Worm (Caenorhabditis elegans) whole organism, young adult: ENCODE measurements around the gene ZK945.8.
A peak's percentile ranks its signal among the peaks of the same experiment; 100 is the strongest.

ENCODE experiments used
- B0019.2 ChIP-seq: fragments of 200-800 bp; sonication (Bioruptor generic); conservative IDR thresholded peaks from 2 replicates; pipeline ENCODE4 v1.3.6; 2022; ENCODE audit warnings: missing genetic modification reagents, missing genetic modification characterization, missing compliant biosample characterization
- B0336.3 ChIP-seq: fragments of 200-800 bp; sonication (Bioruptor generic); IDR thresholded peaks from 2 replicates; pipeline ENCODE4 v1.3.6; 2022; ENCODE audit warnings: missing genetic modification characterization, missing compliant biosample characterization
- C06A6.2 ChIP-seq: fragments of 200-800 bp; sonication (Bioruptor generic); conservative IDR thresholded peaks from 2 replicates; pipeline ENCODE4 v1.3.6; 2022; ENCODE audit warnings: missing genetic modification characterization, missing compliant biosample characterization
- F39B2.1 ChIP-seq: fragments of 200-800 bp; sonication (Bioruptor generic); IDR thresholded peaks from 2 replicates; pipeline ENCODE4 v1.3.6; 2022; ENCODE audit warnings: missing genetic modification reagents, missing genetic modification characterization, missing compliant biosample characterization
- F57A8.1 ChIP-seq: fragments of 200-800 bp; sonication (Bioruptor generic); optimal IDR thresholded peaks from 2 replicates; lab custom pipeline; 2018; ENCODE audit warnings: mild to moderate bottlenecking, missing genetic modification characterization, moderate library complexity, missing compliant biosample characterization
- K12H6.12 ChIP-seq: fragments of 200-800 bp; sonication (Bioruptor generic); optimal IDR thresholded peaks from 2 replicates; lab custom pipeline; 2018; ENCODE audit warnings: mild to moderate bottlenecking, missing genetic modification characterization, missing compliant biosample characterization
- Y53F4B.3 ChIP-seq: fragments of 200-800 bp; sonication (Bioruptor generic); IDR thresholded peaks from 2 replicates; pipeline ENCODE4 v1.3.6; 2022; ENCODE audit warnings: missing genetic modification reagents, missing genetic modification characterization, missing compliant biosample characterization
- akir-1 ChIP-seq: fragments of 200-800 bp; sonication (Bioruptor generic); optimal IDR thresholded peaks from 2 replicates; lab custom pipeline; 2018; ENCODE audit warnings: mild to moderate bottlenecking, missing genetic modification characterization, moderate library complexity, missing compliant biosample characterization
- atf-7 ChIP-seq: sonication (generic microtip); optimal IDR thresholded peaks from 2 replicates; lab custom pipeline; 2017; ENCODE audit warnings: mild to moderate bottlenecking, missing genetic modification characterization, missing compliant biosample characterization
- cebp-1 ChIP-seq, 2 experiments: fragments of 200-800 bp in 1 of 2; sonication (Bioruptor generic) in 1 of 2; sonication (generic microtip) in 1 of 2; IDR thresholded peaks in 1 of 2; optimal IDR thresholded peaks in 1 of 2; 2 replicates each; pipeline versions ENCODE4 v1.3.6 to Lab custom; 2017 to 2022; ENCODE audit warnings: missing compliant biosample characterization in 2 of 2, missing genetic modification characterization in 2 of 2, mild to moderate bottlenecking in 1 of 2, missing genetic modification reagents in 1 of 2, moderate library complexity in 1 of 2
- ceh-100 ChIP-seq: fragments of 200-800 bp; sonication (Bioruptor generic); IDR thresholded peaks from 2 replicates; pipeline ENCODE4 v1.3.6; 2022; ENCODE audit warnings: missing genetic modification reagents, missing genetic modification characterization, missing compliant biosample characterization
- chd-7 ChIP-seq: sonication (generic microtip); optimal IDR thresholded peaks from 2 replicates; lab custom pipeline; 2016; ENCODE audit warnings: mild to moderate bottlenecking, missing genetic modification characterization, moderate library complexity, missing compliant biosample characterization
- dox-1 ChIP-seq: fragments of 200-800 bp; sonication (Bioruptor generic); IDR thresholded peaks from 2 replicates; pipeline ENCODE4 v1.3.6; 2022; ENCODE audit warnings: missing genetic modification reagents, missing genetic modification characterization, missing compliant biosample characterization
- ets-4 ChIP-seq: fragments of 200-800 bp; sonication (Bioruptor generic); optimal IDR thresholded peaks from 2 replicates; lab custom pipeline; 2018; ENCODE audit warnings: mild to moderate bottlenecking, missing genetic modification characterization, missing compliant biosample characterization
- gei-17 ChIP-seq: fragments of 200-800 bp; sonication (Bioruptor generic); optimal IDR thresholded peaks from 2 replicates; lab custom pipeline; 2018; ENCODE audit warnings: mild to moderate bottlenecking, missing genetic modification characterization, missing compliant biosample characterization
- hlh-26 ChIP-seq: fragments of 200-800 bp; sonication (Bioruptor generic); conservative IDR thresholded peaks from 2 replicates; pipeline ENCODE4 v1.3.6; 2022; ENCODE audit warnings: missing genetic modification reagents, missing genetic modification characterization, missing compliant biosample characterization
- hsf-1 ChIP-seq: fragments of 200-800 bp; sonication (Bioruptor generic); IDR thresholded peaks from 2 replicates; pipeline ENCODE4 v1.3.6; 2022; ENCODE audit warnings: missing genetic modification reagents, missing genetic modification characterization, missing compliant biosample characterization
- lin-35 ChIP-seq, 3 experiments: fragments of 150-350 bp in 2 of 3; sonication (generic microtip) in 1 of 3; optimal IDR thresholded peaks; 2 replicates each; lab custom pipeline; 2014 to 2018; ENCODE audit warnings: missing biosample characterization in 3 of 3, missing genetic modification characterization in 3 of 3, missing genetic modification reagents in 3 of 3
- lsy-27 ChIP-seq: sonication (generic microtip); optimal IDR thresholded peaks from 2 replicates; lab custom pipeline; 2017; ENCODE audit warnings: missing genetic modification characterization, mild to moderate bottlenecking, missing compliant biosample characterization, antibody characterized with exemption, missing genotype, borderline replicate concordance; ENCODE audit not compliant: insufficient read depth
- madf-3 ChIP-seq: fragments of 200-800 bp; sonication (Bioruptor generic); IDR thresholded peaks from 2 replicates; pipeline ENCODE4 v1.3.6; 2022; ENCODE audit warnings: missing genetic modification reagents, missing genetic modification characterization, missing compliant biosample characterization
- madf-6 ChIP-seq: fragments of 200-800 bp; sonication (Bioruptor generic); IDR thresholded peaks from 2 replicates; pipeline ENCODE4 v1.3.6; 2022; ENCODE audit warnings: missing genetic modification reagents, missing genetic modification characterization, missing compliant biosample characterization
- mes-4 ChIP-seq: sonication (generic microtip); optimal IDR thresholded peaks from 2 replicates; lab custom pipeline; 2016; ENCODE audit warnings: missing genotype, missing genetic modification characterization, missing compliant biosample characterization
- nfya-2 ChIP-seq: fragments of 200-800 bp; sonication (Bioruptor generic); IDR thresholded peaks from 2 replicates; pipeline ENCODE4 v1.3.6; 2022; ENCODE audit warnings: missing genetic modification reagents, missing genetic modification characterization, missing compliant biosample characterization
- nhr-120 ChIP-seq: fragments of 200-800 bp; sonication (Bioruptor generic); IDR thresholded peaks from 2 replicates; pipeline ENCODE4 v1.3.6; 2022; ENCODE audit warnings: missing genetic modification characterization, missing compliant biosample characterization
- nhr-179 ChIP-seq: sonication (generic microtip); optimal IDR thresholded peaks from 2 replicates; lab custom pipeline; 2016; ENCODE audit warnings: mild to moderate bottlenecking, missing genetic modification characterization, missing compliant biosample characterization
- rcor-1 ChIP-seq: fragments of 200-800 bp; sonication (Bioruptor generic); IDR thresholded peaks from 2 replicates; pipeline ENCODE4 v1.3.6; 2022; ENCODE audit warnings: missing genetic modification reagents, missing genetic modification characterization, missing compliant biosample characterization
- snpc-3.4 ChIP-seq: sonication (generic microtip); optimal IDR thresholded peaks from 2 replicates; lab custom pipeline; 2017; ENCODE audit warnings: missing genetic modification characterization, mild to moderate bottlenecking, missing compliant biosample characterization, antibody characterized with exemption, moderate library complexity, missing genotype, missing genetic modification reagents
- tbp1 ChIP-seq: fragments of 200-800 bp; sonication (Bioruptor generic); optimal IDR thresholded peaks from 2 replicates; lab custom pipeline; 2018; ENCODE audit warnings: mild to moderate bottlenecking, missing genetic modification characterization, missing compliant biosample characterization
- xnd-1 ChIP-seq: sonication (generic microtip); optimal IDR thresholded peaks from 2 replicates; lab custom pipeline; 2016; ENCODE audit warnings: missing genotype, missing genetic modification reagents, missing genetic modification characterization, missing compliant biosample characterization
- zfh-2 ChIP-seq: fragments of 200-800 bp; sonication (Bioruptor generic); conservative IDR thresholded peaks from 2 replicates; pipeline ENCODE4 v1.3.6; 2022; ENCODE audit warnings: missing genetic modification reagents, missing genetic modification characterization, missing compliant biosample characterization
- zim-3 ChIP-seq: sonication (generic microtip); optimal IDR thresholded peaks from 2 replicates; lab custom pipeline; 2017; ENCODE audit warnings: mild to moderate bottlenecking, missing genetic modification characterization, moderate library complexity, missing compliant biosample characterization
- ztf-6 ChIP-seq: fragments of 200-800 bp; sonication (Bioruptor generic); IDR thresholded peaks from 2 replicates; pipeline ENCODE4 v1.3.6; 2022; ENCODE audit warnings: missing genetic modification reagents, missing genetic modification characterization, missing compliant biosample characterization

ZK945.8 gene

DNA sequence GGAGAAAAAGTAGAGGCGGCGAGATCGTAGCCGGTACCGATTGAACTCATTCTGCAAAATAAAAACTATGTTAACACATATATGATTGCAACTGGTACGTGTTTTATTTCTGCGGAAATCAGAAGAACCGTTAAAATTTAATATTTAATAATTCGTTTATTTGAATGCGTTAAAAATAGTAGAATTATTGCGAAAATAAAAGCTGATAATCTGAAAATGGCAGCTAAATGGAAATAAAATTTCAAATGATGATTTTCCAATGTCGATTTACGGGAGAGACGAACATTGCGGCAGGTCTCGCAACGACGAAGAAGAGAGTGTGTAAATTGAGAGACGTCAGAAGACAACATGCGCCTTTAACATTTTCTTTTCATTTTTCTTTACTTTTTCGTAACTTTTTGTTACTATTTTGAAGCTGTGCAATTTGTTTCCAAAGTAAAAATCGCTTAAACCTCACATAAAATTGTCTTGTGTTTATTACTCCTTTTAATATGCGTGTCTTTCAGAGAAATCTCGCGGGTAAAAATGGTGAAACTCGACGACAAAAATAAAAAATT lies 8.6 kb upstream of the ZK945.8 start, which contains the start of the genes pas-7 and puf-12 (continued):
- TF ChIP-seq xnd-1 (no peak), nhr-179 (tag; lab: Kevin White, UChicago) (no peak), madf-6 (GFP tag; lab: Robert Waterston, UW) (peak; percentile 19; the same call in 1 of the 2 replicates), lin-35 (GFP tag; optimal IDR thresholded peaks at IDR 0.05; lab: Kevin White, UChicago) (no peak), gei-17 (GFP tag; lab: Kevin White, UChicago) (no peak), ceh-100 (no peak), cebp-1 (GFP tag; IDR thresholded peaks at IDR 0.05; lab: Robert Waterston, UW) (no peak), cebp-1 (tag; optimal IDR thresholded peaks at IDR 0.05; lab: Kevin White, UChicago) (no peak), rcor-1 (GFP tag; lab: Robert Waterston, UW) (no peak), K12H6.12 (tag; lab: Kevin White, UChicago) (no peak), lsy-27 (tag; lab: Kevin White, UChicago) (no peak), mes-4 (tag; lab: Kevin White, UChicago) (no peak), F39B2.1 (GFP tag; lab: Robert Waterston, UW) (no peak), atf-7 (tag; lab: Kevin White, UChicago) (no peak), B0336.3 (GFP tag; lab: Robert Waterston, UW) (no peak), akir-1 (GFP tag; lab: Kevin White, UChicago) (no peak), ztf-6 (GFP tag; lab: Robert Waterston, UW) (no peak), nfya-2 (no peak)

- TF ChIP-seq nhr-120 (GFP tag; lab: Robert Waterston, UW) = no peak
- TF ChIP-seq dox-1 (GFP tag; lab: Robert Waterston, UW) = no peak
Measured at ce11 chrII:10103212-10103611, 5.2 kb upstream of the ZK945.8 start.

DNA sequence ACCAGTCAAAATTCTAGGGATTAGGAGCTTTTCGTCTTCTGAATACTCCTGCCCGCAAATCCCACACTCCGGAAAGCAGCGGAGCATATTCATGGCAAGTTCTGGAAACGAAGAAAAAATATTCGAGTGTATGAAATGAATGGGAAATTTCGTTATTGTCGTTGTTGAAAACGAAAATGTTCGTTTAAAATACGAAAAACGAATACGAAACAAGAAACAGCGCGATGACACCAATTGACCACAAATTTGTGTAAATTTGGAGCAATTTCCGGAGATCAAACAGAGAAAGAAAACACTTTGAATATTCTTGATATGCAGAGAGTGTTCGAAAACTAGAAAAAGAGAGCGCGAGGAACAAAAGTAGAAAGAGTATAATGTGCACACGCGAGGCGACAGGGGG lies 2.8 kb upstream of the ZK945.8 start, which contains the start of gene ZK945.4:
Gene ZK945.4 (minus strand): TSS at position 101 of the 400 bp plus-strand sequence.
- TF ChIP-seq hsf-1 (GFP tag; lab: Robert Waterston, UW) (no peak), F57A8.1 (GFP tag; lab: Kevin White, UChicago) (no peak), Y53F4B.3 (no peak), madf-3 (no peak)

DNA sequence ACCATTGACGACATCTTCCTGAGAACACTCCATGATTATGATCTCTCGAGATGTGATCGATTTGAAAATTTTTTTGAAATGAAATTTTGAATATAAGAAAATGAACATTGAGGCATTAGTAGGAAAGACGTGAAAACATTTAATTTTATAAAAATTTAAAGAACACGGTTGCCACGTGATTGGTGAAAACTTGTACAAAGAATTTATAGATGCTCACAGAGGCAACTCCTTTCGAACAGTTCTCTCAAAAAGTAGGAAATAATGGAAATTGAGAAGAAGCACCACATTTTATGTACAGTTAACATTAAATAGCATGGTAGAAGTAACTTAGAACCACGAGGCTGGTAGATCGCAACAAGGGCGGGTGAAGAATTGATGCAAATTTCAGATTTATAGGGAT lies 1.6 kb upstream of the ZK945.8 start, which contains the start of gene ZK945.6:
Gene ZK945.6 (minus strand): TSS at position 101 of the 400 bp plus-strand sequence.
- TF ChIP-seq zim-3 (no peak), tbp1 (GFP tag; lab: Kevin White, UChicago) (no peak), ets-4 (GFP tag; lab: Kevin White, UChicago) (no peak), lsy-27 (tag; lab: Kevin White, UChicago) (no peak), snpc-3.4 (tag; lab: Kevin White, UChicago) (no peak), chd-7 (no peak), hlh-26 (GFP tag; lab: Robert Waterston, UW) (no peak), dox-1 (GFP tag; lab: Robert Waterston, UW) (no peak), nfya-2 (no peak), C06A6.2 (GFP tag; lab: Robert Waterston, UW) (no peak), B0336.3 (GFP tag; lab: Robert Waterston, UW) (no peak)

- TF ChIP-seq B0019.2 (GFP tag; lab: Robert Waterston, UW) (no peak), zfh-2 (GFP tag; lab: Robert Waterston, UW) (peak; percentile 53; the same call in 1 of the 2 replicates), zim-3 (no peak)
Measured at ce11 chrII:10116690-10117089, 8.2 kb downstream of the ZK945.8 start.
